Fruit fly (Drosophila melanogaster): Measurements from ENCODE around the gene Galphai.

Gene Galphai

DNA sequence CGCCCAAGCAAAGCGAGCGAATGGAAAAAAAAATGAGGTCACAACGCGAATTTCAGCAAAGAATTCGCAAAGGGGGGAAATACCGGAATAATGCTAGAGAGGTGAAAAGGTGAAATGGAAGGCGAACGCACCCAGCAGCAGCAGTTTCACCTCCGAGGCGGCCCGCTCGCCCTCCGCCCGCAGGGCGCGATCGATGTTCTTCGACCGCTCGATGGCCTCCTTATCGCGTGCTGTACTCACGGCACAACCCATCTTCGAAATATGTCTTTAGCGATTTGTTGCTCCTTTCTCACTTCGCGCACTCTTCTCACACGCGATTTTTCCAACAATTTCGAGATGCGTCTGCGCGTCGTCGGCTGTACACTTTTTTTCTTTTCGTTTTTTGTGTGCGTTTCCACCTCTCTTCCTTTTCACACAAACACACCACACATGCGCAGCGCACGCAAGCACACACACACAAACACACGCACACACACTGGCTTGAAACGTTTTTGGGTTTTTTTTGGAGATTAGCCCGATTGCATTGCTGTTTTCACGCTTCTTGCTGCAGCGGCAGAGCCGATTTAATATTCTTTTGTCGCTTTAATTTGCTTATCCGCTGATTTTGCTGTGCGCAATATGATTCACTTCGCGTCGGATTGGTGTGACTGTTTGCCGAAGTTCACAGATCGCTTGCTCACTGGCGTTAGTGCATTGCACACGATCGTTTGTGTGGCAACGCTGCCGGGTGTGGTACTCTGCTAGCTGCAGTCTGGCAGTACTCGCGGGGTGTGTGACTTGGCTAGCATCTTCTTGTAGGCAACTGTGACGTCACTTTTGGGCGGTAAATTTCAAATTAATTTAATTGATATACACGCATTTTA, at the start of gene Galphai:
Gene Galphai, minus strand, starts transcription at position 658 of the 863 bp plus-strand sequence.
- peak; percentile 22 for TF ChIP-seq noc (tag; optimal IDR thresholded peaks at IDR 0.05)

- no peak for TF ChIP-seq noc (tag; optimal IDR thresholded peaks at IDR 0.05)
Measured at dm6 chr3L:7026694-7027093, 46.9 kb upstream of the Galphai start, which contains the start of gene CG17744. TSS of gene CG17744 (minus strand) at chr3L:7026794.

DNA sequence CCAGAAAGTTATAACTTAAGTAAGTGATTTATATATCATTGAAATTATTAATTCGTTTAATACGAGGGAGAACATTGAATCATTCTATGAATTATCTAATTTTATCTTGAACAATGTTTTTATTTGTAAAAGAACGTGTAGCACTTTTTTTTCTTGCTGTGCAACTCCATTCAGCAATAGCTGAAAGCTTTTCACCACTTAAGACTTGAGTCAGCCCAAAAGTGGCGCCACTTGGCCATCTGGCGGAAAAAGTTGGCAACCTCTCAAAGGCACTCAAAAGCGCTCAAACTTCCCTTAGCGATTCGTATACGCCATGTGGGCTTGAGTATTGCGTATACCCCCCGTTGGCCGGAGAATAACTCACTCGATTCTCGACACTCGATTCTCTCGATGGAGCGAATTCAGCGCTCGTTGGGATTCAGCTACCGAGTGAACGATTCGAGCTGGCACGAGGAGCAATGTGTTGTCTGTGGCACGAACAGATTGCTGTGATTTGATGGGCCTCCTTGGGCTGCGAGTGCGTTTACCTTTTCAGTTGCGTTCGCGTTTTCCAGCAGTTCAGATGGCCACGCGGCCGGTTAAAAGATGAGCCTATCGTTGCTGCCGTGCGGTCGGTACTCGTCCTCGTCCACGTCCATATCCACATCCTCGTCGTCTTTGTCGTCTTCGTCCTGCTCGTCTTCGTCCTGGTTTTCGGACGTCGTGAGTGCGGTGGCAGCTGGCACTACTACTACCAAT, 33.9 kb upstream of the Galphai start:
- no peak for TF ChIP-seq noc (tag; optimal IDR thresholded peaks at IDR 0.05)

- TF ChIP-seq noc (tag; optimal IDR thresholded peaks at IDR 0.05), result no peak
Measured at dm6 chr3L:7012271-7012670, 32.4 kb upstream of the Galphai start.

dm6 chr3L:7009886-7010285, 30.0 kb upstream of the Galphai start:
- no peak for TF ChIP-seq noc (tag; optimal IDR thresholded peaks at IDR 0.05)

- no peak for TF ChIP-seq noc (tag; optimal IDR thresholded peaks at IDR 0.05)
Measured at dm6 chr3L:7009411-7009810, 29.6 kb upstream of the Galphai start.

DNA sequence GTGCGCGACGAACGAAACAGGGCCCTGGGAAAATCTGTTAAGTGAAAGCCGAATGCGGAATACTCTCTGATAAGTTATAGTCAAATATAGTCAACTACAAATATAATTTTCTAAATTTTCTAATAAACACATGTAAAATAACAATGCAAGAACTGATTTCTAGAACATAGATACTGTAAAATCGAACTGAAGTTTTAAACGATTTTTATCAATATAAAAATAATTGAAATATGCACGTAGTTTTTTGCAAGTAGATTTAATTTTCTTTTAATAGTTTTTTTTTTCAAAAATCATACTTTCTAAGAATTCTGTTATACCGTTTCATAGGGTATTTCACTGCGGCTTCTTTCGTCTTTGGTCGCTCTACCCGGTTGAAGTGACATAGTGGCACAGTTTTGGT, 28.5 kb upstream of the Galphai start:
- peak; percentile 27 for TF ChIP-seq noc (tag; optimal IDR thresholded peaks at IDR 0.05)

DNA sequence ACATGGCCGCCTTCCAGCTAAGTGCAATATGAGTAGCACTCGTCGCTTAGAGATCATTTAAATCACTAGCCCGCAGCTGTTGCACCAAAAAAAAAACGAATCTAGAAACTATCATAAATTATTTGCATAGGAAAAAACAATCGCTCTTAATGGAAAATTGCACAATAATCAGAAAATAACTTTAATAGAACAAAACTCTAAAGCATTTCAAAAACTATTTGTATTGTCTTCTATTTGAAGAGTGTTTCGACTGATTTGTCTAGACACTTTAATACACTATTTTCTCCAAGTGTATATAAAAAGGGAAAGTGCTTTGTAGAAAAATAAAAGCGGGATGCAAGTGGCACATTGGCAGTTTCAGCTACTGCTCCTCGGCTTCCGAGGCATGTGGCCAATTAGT, 26.6 kb upstream of the Galphai start:
- TF ChIP-seq noc (tag; optimal IDR thresholded peaks at IDR 0.05), result no peak

- TF ChIP-seq noc (tag; optimal IDR thresholded peaks at IDR 0.05), result no peak
Measured at dm6 chr3L:7003132-7003531, 23.3 kb upstream of the Galphai start.

- no peak for TF ChIP-seq noc (tag; optimal IDR thresholded peaks at IDR 0.05)
Measured at dm6 chr3L:7002355-7002754, 22.5 kb upstream of the Galphai start.

- TF ChIP-seq noc (tag; optimal IDR thresholded peaks at IDR 0.05), result no peak
Measured at dm6 chr3L:7001855-7002254, 22.0 kb upstream of the Galphai start.

- no peak for TF ChIP-seq noc (tag; optimal IDR thresholded peaks at IDR 0.05)
Measured at dm6 chr3L:6999993-7000392, 20.1 kb upstream of the Galphai start.

DNA sequence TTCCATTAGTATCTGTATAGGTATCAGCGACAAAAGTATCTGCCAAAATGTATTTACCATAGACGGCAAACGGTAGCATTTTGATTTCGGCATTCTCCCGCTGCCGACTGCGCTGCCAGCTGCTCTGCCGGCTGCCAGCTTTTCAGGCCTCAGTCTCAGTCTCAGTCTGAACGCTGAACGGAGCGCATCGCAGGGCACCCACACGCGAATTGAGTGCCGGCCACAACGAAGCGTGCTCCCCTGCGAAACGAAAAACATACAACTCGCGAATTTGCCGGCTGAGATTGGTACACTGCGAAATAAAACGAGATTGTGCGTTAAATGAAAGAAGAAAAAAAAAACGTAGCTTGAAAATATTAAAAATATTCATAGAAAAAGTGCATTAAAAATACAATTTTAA, 18.8 kb upstream of the Galphai start, which contains the start of gene Mp:
Gene Mp, plus strand, starts transcription at position 152 of the 400 bp plus-strand sequence.
- no peak for TF ChIP-seq noc (tag; optimal IDR thresholded peaks at IDR 0.05)

DNA sequence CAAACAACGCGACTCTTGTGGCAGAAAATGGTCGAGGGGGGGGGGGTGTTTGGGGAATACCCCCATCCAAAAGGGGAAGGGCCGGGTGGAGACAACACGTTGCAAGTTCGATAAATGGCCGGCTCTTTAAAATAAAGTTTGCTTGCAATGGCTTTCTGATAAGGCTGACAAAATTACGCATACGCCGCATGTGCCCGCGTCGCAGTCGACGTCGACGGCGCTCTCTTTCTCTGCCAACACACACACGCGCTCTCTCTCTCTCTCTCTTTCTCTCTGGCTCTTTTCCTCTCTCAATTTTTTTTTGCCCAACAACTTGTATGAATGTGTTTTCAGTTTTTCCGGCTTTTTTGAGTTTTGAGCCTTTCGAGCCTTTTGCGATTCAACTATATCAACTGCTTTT, 17.6 kb upstream of the Galphai start:
- TF ChIP-seq noc (tag; optimal IDR thresholded peaks at IDR 0.05), result no peak

- TF ChIP-seq noc (tag; optimal IDR thresholded peaks at IDR 0.05), result no peak
Measured at dm6 chr3L:6996907-6997306, 17.1 kb upstream of the Galphai start.

- TF ChIP-seq noc (tag; optimal IDR thresholded peaks at IDR 0.05), result no peak
Measured at dm6 chr3L:6995364-6995749, 15.5 kb upstream of the Galphai start.

- TF ChIP-seq noc (tag; optimal IDR thresholded peaks at IDR 0.05), result no peak
Measured at dm6 chr3L:6993350-6993749, 13.5 kb upstream of the Galphai start.
